Worm (Caenorhabditis elegans) whole organism, L4 larva: ENCODE results near the gene srsx-25.

Experiments used
- F26F4.8 ChIP-seq: fragments of 200-800 bp; sonication (Bioruptor generic); conservative IDR thresholded peaks from 2 replicates; pipeline ENCODE4 v1.3.6; 2022; ENCODE audit warnings: missing genetic modification characterization, missing compliant biosample characterization
- Y105C5A.15 ChIP-seq: fragments of 200-800 bp; sonication (Bioruptor generic); IDR thresholded peaks from 2 replicates; pipeline ENCODE4 v1.3.6; 2022; ENCODE audit warnings: missing genetic modification characterization, missing compliant biosample characterization
- ZK546.5 ChIP-seq, 2 experiments: sonication (generic microtip); optimal IDR thresholded peaks; 2 replicates each; lab custom pipeline; 2017; ENCODE audit warnings: missing biosample characterization in 2 of 2, missing genetic modification characterization in 2 of 2
- fkh-10 ChIP-seq: fragments of 150-350 bp; optimal IDR thresholded peaks from 2 replicates; lab custom pipeline; 2014; ENCODE audit warnings: missing biosample characterization, missing genetic modification reagents, missing genetic modification characterization
- lir-3 ChIP-seq: sonication (generic microtip); optimal IDR thresholded peaks from 2 replicates; lab custom pipeline; 2016; ENCODE audit warnings: mild to moderate bottlenecking, missing genetic modification characterization, missing compliant biosample characterization
- mep-1 ChIP-seq: fragments of 150-350 bp; sonication (generic microtip); optimal IDR thresholded peaks from 3 replicates; lab custom pipeline; 2014; ENCODE audit warnings: missing biosample characterization, missing genetic modification characterization
- nhr-11 ChIP-seq: fragments of 150-350 bp; optimal IDR thresholded peaks from 2 replicates; lab custom pipeline; 2014; ENCODE audit warnings: missing biosample characterization, missing genetic modification characterization
- nhr-25 ChIP-seq: sonication (generic microtip); optimal IDR thresholded peaks from 2 replicates; lab custom pipeline; 2017; ENCODE audit warnings: missing genetic modification characterization, mild to moderate bottlenecking, missing compliant biosample characterization, antibody characterized with exemption, moderate library complexity, borderline replicate concordance; ENCODE audit not compliant: insufficient read depth
- nhr-76 ChIP-seq: fragments of 150-350 bp; optimal IDR thresholded peaks from 2 replicates; lab custom pipeline; 2014; ENCODE audit warnings: missing biosample characterization, missing genetic modification characterization
- pha-4 ChIP-seq, 2 experiments: fragments of 150-350 bp in 1 of 2; fragments of 200-800 bp in 1 of 2; sonication (Bioruptor generic) in 1 of 2; IDR thresholded peaks in 1 of 2; optimal IDR thresholded peaks in 1 of 2; 2 replicates each; pipeline versions ENCODE4 v1.3.6 to Lab custom; 2014 to 2022; ENCODE audit warnings: missing genetic modification characterization in 2 of 2, missing genetic modification reagents in 2 of 2, missing biosample characterization in 1 of 2, missing compliant biosample characterization in 1 of 2
- unc-130 ChIP-seq: sonication (generic microtip); optimal IDR thresholded peaks from 2 replicates; lab custom pipeline; 2016; ENCODE audit warnings: missing genetic modification reagents, missing genetic modification characterization, missing compliant biosample characterization
- unc-62 ChIP-seq, 3 experiments: fragments of 150-350 bp in 1 of 3; sonication (generic microtip); optimal IDR thresholded peaks in 2 of 3; peaks in 1 of 3; 1 replicate in 1 of 3; 2 replicates in 2 of 3; lab custom pipeline; 2014 to 2017; ENCODE audit warnings: missing biosample characterization in 3 of 3, missing genetic modification characterization in 3 of 3, missing genetic modification reagents in 3 of 3, missing genotype in 1 of 3
- zag-1 ChIP-seq: fragments of 150-350 bp; optimal IDR thresholded peaks from 2 replicates; lab custom pipeline; 2014; ENCODE audit warnings: missing biosample characterization, missing genetic modification characterization
- zfp-3 ChIP-seq: fragments of 200-800 bp; sonication (Bioruptor generic); conservative IDR thresholded peaks from 2 replicates; pipeline ENCODE4 v1.3.6; 2022; ENCODE audit warnings: missing genetic modification reagents, missing genetic modification characterization, missing compliant biosample characterization

- TF ChIP-seq nhr-76 (tag; lab: Kevin White, UChicago) (no peak), unc-62 (GFP tag; optimal IDR thresholded peaks at IDR 0.05 in 1 of 2; lab: Kevin White, UChicago) (no peak), unc-62 (tag; optimal IDR thresholded peaks at IDR 0.05; lab: Kevin White, UChicago) (no peak), lir-3 (no peak), unc-130 (GFP tag; lab: Kevin White, UChicago) (no peak), F26F4.8 (GFP tag; lab: Robert Waterston, UW) (no peak), mep-1 (tag; lab: Kevin White, UChicago) (no peak), Y105C5A.15 (GFP tag; lab: Robert Waterston, UW) (no peak), fkh-10 (no peak), pha-4 (GFP tag; IDR thresholded peaks at IDR 0.05; lab: Robert Waterston, UW) (no peak), pha-4 (tag; optimal IDR thresholded peaks at IDR 0.05; lab: Kevin White, UChicago) (no peak), nhr-11 (tag; lab: Kevin White, UChicago) (no peak), zag-1 (tag; lab: Kevin White, UChicago) (no peak), zfp-3 (GFP tag; lab: Robert Waterston, UW) (no peak), ZK546.5 (tag; optimal IDR thresholded peaks at IDR 0.05; lab: Kevin White, UChicago) (no peak), nhr-25 (no peak)
Observed at ce11 chrIV:13315344-13315743, 49.6 kb upstream of the srsx-25 start, which contains the start of gene fat-1.
